Worm (Caenorhabditis elegans) whole organism, L2 larva: ENCODE measurements around the gene C30E1.4.
"Not testable (repeated sequence)": the region's sequence is repeated elsewhere in the genome, so short reads cannot be mapped to it uniquely, and the experiment has no call there.

Source experiments
- C34F6.9 ChIP-seq: fragments of 150-350 bp; optimal IDR thresholded peaks from 2 replicates; lab custom pipeline; 2014; ENCODE audit warnings: missing biosample characterization, missing genetic modification characterization
- F13H6.1 ChIP-seq: sonication (generic microtip); optimal IDR thresholded peaks from 2 replicates; lab custom pipeline; 2016; ENCODE audit warnings: missing genetic modification characterization, missing compliant biosample characterization
- R02D3.7 ChIP-seq: fragments of 150-350 bp; optimal IDR thresholded peaks from 2 replicates; lab custom pipeline; 2014; ENCODE audit warnings: missing biosample characterization, missing genetic modification characterization
- Y55F3AM.14 ChIP-seq: fragments of 200-800 bp; sonication (Bioruptor generic); optimal IDR thresholded peaks from 2 replicates; lab custom pipeline; 2018; ENCODE audit warnings: mild to moderate bottlenecking, missing genetic modification characterization, missing compliant biosample characterization
- alr-1 ChIP-seq: fragments of 150-350 bp; optimal IDR thresholded peaks from 2 replicates; lab custom pipeline; 2014; ENCODE audit warnings: missing biosample characterization, missing genetic modification characterization
- ama-1 ChIP-seq: fragments of 150-350 bp; optimal IDR thresholded peaks from 2 replicates; lab custom pipeline; 2018; ENCODE audit warnings: inconsistent platforms
- blmp-1 ChIP-seq: sonication (generic microtip); optimal IDR thresholded peaks from 2 replicates; lab custom pipeline; 2017; ENCODE audit warnings: missing genetic modification characterization, mild to moderate bottlenecking, missing compliant biosample characterization, antibody characterized with exemption, moderate library complexity; ENCODE audit not compliant: insufficient read depth
- ceh-16 ChIP-seq: fragments of 150-350 bp; optimal IDR thresholded peaks from 2 replicates; lab custom pipeline; 2014; ENCODE audit warnings: missing biosample characterization, missing genetic modification characterization
- ceh-82 ChIP-seq: fragments of 150-350 bp; optimal IDR thresholded peaks from 2 replicates; lab custom pipeline; 2014; ENCODE audit warnings: missing biosample characterization, missing genetic modification characterization
- crh-2 ChIP-seq: sonication (generic microtip); optimal IDR thresholded peaks from 2 replicates; lab custom pipeline; 2017; ENCODE audit warnings: missing biosample characterization, missing genetic modification characterization
- dmd-4 ChIP-seq: sonication (generic microtip); optimal IDR thresholded peaks from 2 replicates; lab custom pipeline; 2017; ENCODE audit warnings: missing biosample characterization, missing genetic modification characterization
- egl-27 ChIP-seq: sonication (generic microtip); optimal IDR thresholded peaks from 3 replicates; lab custom pipeline; 2017; ENCODE audit warnings: missing biosample characterization, missing genetic modification reagents, missing genetic modification characterization
- elt-1 ChIP-seq: fragments of 150-350 bp; optimal IDR thresholded peaks from 2 replicates; lab custom pipeline; 2014; ENCODE audit warnings: missing biosample characterization, missing genetic modification characterization
- fos-1 ChIP-seq: fragments of 150-350 bp; optimal IDR thresholded peaks from 2 replicates; lab custom pipeline; 2014; ENCODE audit warnings: missing biosample characterization, missing genetic modification characterization
- lin-11 ChIP-seq: fragments of 150-350 bp; sonication (generic microtip); optimal IDR thresholded peaks from 2 replicates; lab custom pipeline; 2014; ENCODE audit warnings: missing biosample characterization, missing genetic modification characterization, inconsistent platforms, mixed read lengths
- lin-13 ChIP-seq: fragments of 150-350 bp; optimal IDR thresholded peaks from 2 replicates; lab custom pipeline; 2014; ENCODE audit warnings: missing biosample characterization, missing genetic modification reagents, missing genetic modification characterization
- lsy-2 ChIP-seq, 2 experiments: fragments of 150-350 bp in 1 of 2; sonication (generic microtip) in 1 of 2; optimal IDR thresholded peaks; 2 replicates each; lab custom pipeline; 2014 to 2017; ENCODE audit warnings: missing biosample characterization in 2 of 2, missing genetic modification characterization in 2 of 2
- mbf-1 ChIP-seq: sonication (generic microtip); optimal IDR thresholded peaks from 2 replicates; lab custom pipeline; 2017; ENCODE audit warnings: missing biosample characterization, missing genetic modification characterization
- mdl-1 ChIP-seq, 2 experiments: fragments of 150-350 bp in 1 of 2; sonication (generic microtip) in 1 of 2; optimal IDR thresholded peaks; 2 replicates each; lab custom pipeline; 2017; ENCODE audit warnings: missing biosample characterization in 2 of 2, missing genetic modification characterization in 2 of 2
- nhr-129 ChIP-seq: fragments of 150-350 bp; optimal IDR thresholded peaks from 2 replicates; lab custom pipeline; 2014; ENCODE audit warnings: missing biosample characterization, missing genetic modification characterization
- nhr-21 ChIP-seq: fragments of 150-350 bp; optimal IDR thresholded peaks from 2 replicates; lab custom pipeline; 2014; ENCODE audit warnings: missing biosample characterization, missing genetic modification characterization
- nhr-23 ChIP-seq: fragments of 150-350 bp; optimal IDR thresholded peaks from 2 replicates; lab custom pipeline; 2014; ENCODE audit warnings: missing biosample characterization, missing genetic modification reagents, missing genetic modification characterization
- nhr-25 ChIP-seq: fragments of 150-350 bp; sonication (generic microtip); optimal IDR thresholded peaks from 3 replicates; lab custom pipeline; 2014; ENCODE audit warnings: missing biosample characterization, missing genetic modification characterization
- peb-1 ChIP-seq: fragments of 150-350 bp; optimal IDR thresholded peaks from 2 replicates; lab custom pipeline; 2014; ENCODE audit warnings: missing biosample characterization, missing genetic modification characterization
- sem-4 ChIP-seq: fragments of 150-350 bp; optimal IDR thresholded peaks from 2 replicates; lab custom pipeline; 2014; ENCODE audit warnings: missing biosample characterization, missing genetic modification reagents, missing genetic modification characterization
- skn-1 ChIP-seq: sonication (generic microtip); optimal IDR thresholded peaks from 2 replicates; lab custom pipeline; 2017; ENCODE audit warnings: missing biosample characterization, missing genetic modification characterization
- sma-3 ChIP-seq: sonication (generic microtip); optimal IDR thresholded peaks from 2 replicates; lab custom pipeline; 2016; ENCODE audit warnings: missing genetic modification reagents, missing genetic modification characterization, missing compliant biosample characterization
- sma-9 ChIP-seq, 2 experiments: fragments of 150-350 bp in 1 of 2; sonication (generic microtip) in 1 of 2; optimal IDR thresholded peaks; 2 replicates each; lab custom pipeline; 2014 to 2016; ENCODE audit warnings: missing genetic modification characterization in 2 of 2, mild to moderate bottlenecking in 1 of 2, missing biosample characterization in 1 of 2, missing compliant biosample characterization in 1 of 2, missing genetic modification reagents in 1 of 2, moderate library complexity in 1 of 2
- snpc-4 ChIP-seq: fragments of 150-350 bp; optimal IDR thresholded peaks from 2 replicates; lab custom pipeline; 2014; ENCODE audit warnings: missing biosample characterization, missing genetic modification characterization
- unc-39 ChIP-seq: fragments of 150-350 bp; optimal IDR thresholded peaks from 2 replicates; lab custom pipeline; 2014; ENCODE audit warnings: missing biosample characterization, missing genetic modification characterization
- ztf-1 ChIP-seq: fragments of 200-800 bp; sonication (Bioruptor generic); conservative IDR thresholded peaks from 2 replicates; pipeline ENCODE4 v1.3.6; 2022; ENCODE audit warnings: missing genetic modification characterization, missing compliant biosample characterization
- ztf-4 ChIP-seq: fragments of 150-350 bp; optimal IDR thresholded peaks from 2 replicates; lab custom pipeline; 2014; ENCODE audit warnings: missing biosample characterization, missing genetic modification characterization

C30E1.4 gene

DNA sequence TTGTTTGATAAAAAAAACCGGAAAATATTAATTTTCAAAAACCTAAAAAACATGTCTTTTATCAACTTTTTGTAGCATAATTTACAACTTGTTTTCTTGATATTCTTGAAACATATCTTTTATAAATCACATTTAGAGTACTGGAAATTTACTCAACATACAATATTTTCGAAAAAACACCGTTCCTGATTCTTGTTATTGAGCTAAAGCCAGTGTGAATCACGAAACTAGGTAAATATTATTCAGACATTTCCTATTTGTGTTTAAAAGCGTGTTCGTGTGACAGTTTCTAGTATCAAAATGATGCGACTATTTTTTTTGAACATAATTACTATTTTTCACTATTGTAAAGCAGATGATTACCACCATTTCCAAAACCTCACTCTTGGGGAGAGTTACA is at the start of gene C30E1.4:
TSS of gene C30E1.4 (plus strand) at position 301 of the 400 bp plus-strand sequence.
- TF ChIP-seq ceh-16 (tag; lab: Kevin White, UChicago), result no peak
- TF ChIP-seq peb-1, result no peak
- TF ChIP-seq mbf-1 (tag; lab: Kevin White, UChicago), result no peak
- no peak for TF ChIP-seq crh-2 (tag; lab: Kevin White, UChicago)
- TF ChIP-seq ztf-4, result no peak
- no peak for TF ChIP-seq alr-1 (tag; lab: Kevin White, UChicago)
- TF ChIP-seq, all 48 proteins: peak for 0

DNA sequence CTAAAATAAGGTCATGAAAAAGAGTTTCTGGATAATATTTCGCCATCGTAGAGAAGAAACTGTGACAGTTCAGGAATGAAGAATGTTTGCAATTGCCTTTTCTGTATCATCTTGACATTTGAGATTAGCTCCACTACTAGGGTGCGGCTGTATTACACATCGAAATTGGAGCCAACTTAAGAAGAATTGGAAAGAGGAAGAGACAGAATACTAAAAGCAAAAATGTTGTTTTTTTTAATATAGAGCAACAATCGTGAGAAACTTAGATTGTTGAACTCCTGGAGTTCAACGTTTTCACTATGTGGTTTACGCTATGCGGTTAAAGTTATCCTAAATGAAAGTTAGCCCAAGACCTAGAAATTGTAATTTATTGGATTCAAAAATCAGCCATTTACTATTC is 43.3 kb upstream of the C30E1.4 start, which contains the start of gene acs-9:
TSS of gene acs-9 (minus strand) at position 101 of the 400 bp plus-strand sequence.
- TF ChIP-seq snpc-4 (tag; lab: Kevin White, UChicago), result no peak

DNA sequence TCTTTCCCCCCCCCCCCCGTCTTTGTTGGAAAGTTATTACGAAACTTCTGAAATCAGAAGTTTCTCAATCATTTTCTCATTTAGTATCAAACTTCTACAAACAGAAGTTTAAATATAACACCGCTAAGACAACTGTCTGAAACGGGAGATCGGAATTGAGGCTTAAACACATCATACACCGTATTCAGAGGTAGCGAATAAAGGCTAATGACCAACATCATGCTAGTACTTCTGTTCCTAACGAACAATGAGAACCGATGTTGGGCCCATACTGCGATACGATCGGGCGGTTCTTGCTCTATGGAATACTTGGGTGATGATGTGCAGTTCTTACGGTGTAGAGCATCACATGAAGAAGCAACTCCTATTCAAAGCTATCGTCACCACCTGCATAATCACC is 40.3 kb upstream of the C30E1.4 start, which contains the start of gene Y13C8A.1:
TSS of gene Y13C8A.1 (plus strand) at position 301 of the 400 bp plus-strand sequence.
- not testable (repeated sequence) for TF ChIP-seq ceh-82, skn-1, dmd-4 (tag; lab: Kevin White, UChicago)

DNA sequence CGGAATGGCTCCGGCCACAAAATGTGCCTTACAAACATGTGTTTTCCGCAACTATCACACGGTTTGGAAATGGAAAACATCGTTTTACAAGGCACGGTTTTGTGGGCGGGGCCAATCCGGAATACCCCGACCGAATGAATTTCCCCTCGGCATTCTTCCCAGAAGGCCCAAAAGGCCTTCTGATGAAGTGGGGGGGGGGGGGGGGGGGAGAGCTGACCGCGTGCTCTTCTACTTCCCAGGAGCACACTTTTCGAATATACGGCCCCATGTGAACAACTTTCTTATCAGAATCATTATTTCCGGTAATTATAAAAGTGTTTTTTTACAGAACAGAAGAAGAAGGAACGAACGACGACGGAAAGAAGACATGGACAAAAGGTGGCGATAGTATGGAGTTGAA is 39.7 kb upstream of the C30E1.4 start:
- no peak for TF ChIP-seq lin-11 (tag; lab: Kevin White, UChicago)

DNA sequence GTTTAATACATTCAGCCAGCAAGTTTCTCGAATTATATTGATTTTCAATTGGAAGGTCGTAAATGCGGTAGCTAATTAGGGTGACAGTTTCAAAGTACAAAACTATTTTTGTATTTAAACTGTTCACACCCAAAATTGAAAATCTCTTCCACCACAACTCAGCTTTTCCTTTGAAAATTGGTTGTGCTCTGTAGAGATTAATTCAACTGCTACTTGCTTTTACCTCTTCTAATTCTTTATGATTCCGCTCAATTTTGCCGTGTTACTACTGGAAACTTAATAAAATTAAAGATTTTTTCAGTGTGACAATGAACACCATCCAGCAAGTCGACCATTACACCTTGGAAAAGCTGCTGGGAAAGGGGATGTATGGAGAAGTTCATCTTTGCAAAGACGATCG is 32.1 kb upstream of the C30E1.4 start, which contains the start of gene F39F10.3:
TSS of gene F39F10.3 (plus strand) at position 301 of the 400 bp plus-strand sequence.
- TF ChIP-seq nhr-21 (tag; lab: Kevin White, UChicago) (no peak), dmd-4 (tag; lab: Kevin White, UChicago) (no peak), ama-1 (no peak), ceh-16 (tag; lab: Kevin White, UChicago) (no peak), egl-27 (tag; lab: Kevin White, UChicago) (no peak), ztf-1 (GFP tag; lab: Robert Waterston, UW) (no peak), elt-1 (tag; lab: Kevin White, UChicago) (no peak), C34F6.9 (tag; lab: Kevin White, UChicago) (no peak), lsy-2 (tag; optimal IDR thresholded peaks at IDR 0.05; lab: Kevin White, UChicago) (no peak)

DNA sequence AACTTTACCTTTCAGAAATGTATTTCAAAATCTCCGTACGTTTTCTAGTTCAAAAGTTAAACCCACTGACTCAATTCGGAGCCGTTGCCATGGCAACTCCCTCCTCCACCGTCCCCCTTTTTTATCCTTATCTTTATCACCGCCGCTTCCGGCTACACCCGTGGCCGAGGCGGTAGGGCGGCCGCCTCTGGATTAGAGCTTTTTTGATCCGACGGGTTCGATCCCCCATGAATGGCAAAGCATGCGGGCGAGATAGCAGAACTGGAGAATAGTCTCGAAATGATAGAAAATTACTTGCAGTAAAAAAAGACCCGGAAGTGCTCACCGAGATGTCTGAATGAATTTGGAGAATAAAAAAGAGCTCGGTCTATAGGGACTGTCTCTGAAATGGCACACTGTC is 30.0 kb upstream of the C30E1.4 start:
- no peak for TF ChIP-seq R02D3.7 (tag; lab: Kevin White, UChicago)
- TF ChIP-seq lin-13 (GFP tag; lab: Kevin White, UChicago), result no peak
- TF ChIP-seq crh-2 (tag; lab: Kevin White, UChicago), result no peak
- no peak for TF ChIP-seq nhr-23
- TF ChIP-seq egl-27 (tag; lab: Kevin White, UChicago), result no peak
- no peak for TF ChIP-seq unc-39 (tag; lab: Kevin White, UChicago)
- no peak for TF ChIP-seq sem-4 (tag; lab: Kevin White, UChicago)
- TF ChIP-seq ama-1, result no peak
- no peak for TF ChIP-seq lsy-2 (tag; optimal IDR thresholded peaks at IDR 0.05; lab: Kevin White, UChicago)
- TF ChIP-seq F13H6.1, result no peak
- TF ChIP-seq nhr-25 (tag; lab: Kevin White, UChicago), result no peak
- no peak for TF ChIP-seq fos-1 (tag; lab: Kevin White, UChicago)
- TF ChIP-seq elt-1 (tag; lab: Kevin White, UChicago), result no peak
- no peak for TF ChIP-seq skn-1 (tag; lab: Kevin White, UChicago)
- no peak for TF ChIP-seq Y55F3AM.14 (GFP tag; lab: Kevin White, UChicago)
- no peak for TF ChIP-seq peb-1
- no peak for TF ChIP-seq ztf-4
- TF ChIP-seq, all 48 proteins: peak for 0

DNA sequence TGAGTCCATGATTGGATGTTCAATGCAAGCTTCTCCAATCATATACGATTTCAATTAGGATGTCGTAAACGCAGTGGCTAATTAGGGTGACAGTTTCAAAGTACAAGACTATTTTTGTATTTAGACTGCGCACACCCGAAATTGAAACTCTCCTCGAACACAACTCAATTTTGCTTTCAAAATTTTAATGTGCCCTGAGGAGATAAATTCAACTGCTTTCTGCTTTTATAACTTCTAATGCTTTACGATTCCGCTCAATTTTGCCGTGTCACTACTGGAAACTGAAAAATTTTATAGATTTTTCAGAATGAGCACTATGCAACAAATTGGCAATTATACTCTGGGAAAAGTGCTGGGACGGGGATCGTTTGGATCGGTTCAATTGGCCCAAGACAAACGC is 29.2 kb upstream of the C30E1.4 start, which contains the start of gene F39F10.2:
TSS of gene F39F10.2 (plus strand) at position 301 of the 400 bp plus-strand sequence.
- no peak for TF ChIP-seq snpc-4 (tag; lab: Kevin White, UChicago)

DNA sequence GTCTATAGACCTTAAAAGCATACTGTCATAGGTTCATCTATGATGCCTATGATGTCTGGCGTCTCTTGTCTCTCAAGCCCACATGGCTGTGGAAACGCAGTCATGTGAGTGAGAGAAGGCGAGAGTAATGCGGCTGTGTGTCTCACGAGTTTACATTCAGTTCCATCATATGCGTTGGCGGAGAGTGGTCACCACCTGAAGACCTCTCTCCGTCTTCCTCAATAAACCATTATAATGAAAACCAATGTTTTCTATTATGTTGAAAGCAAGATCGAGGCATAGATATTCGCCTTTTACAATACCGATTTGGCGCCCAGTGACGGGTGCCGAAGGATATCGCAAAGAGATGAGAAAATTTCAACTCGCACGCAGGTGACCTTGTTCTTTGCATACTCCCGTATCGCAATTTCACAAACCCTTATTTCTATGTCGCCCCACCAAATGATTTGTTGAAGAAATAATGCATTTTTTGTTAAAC is 21.8 kb upstream of the C30E1.4 start:
- TF ChIP-seq sma-3 (peak; percentile 51), fos-1 (tag; lab: Kevin White, UChicago) (peak; percentile 19), C34F6.9 (tag; lab: Kevin White, UChicago) (peak; percentile 43), nhr-21 (tag; lab: Kevin White, UChicago) (peak; percentile 65), mdl-1 (tag; optimal IDR thresholded peaks at IDR 0.05; lab: Kevin White, UChicago) (peak in 1 of 2 experiments; percentile 36), sma-9 (GFP tag; optimal IDR thresholded peaks at IDR 0.05; lab: Kevin White, UChicago) (peak; percentile 72), F13H6.1 (peak; percentile 34), nhr-129 (tag; lab: Kevin White, UChicago) (peak; percentile 85), nhr-25 (tag; lab: Kevin White, UChicago) (peak; percentile 85), blmp-1 (tag; lab: Kevin White, UChicago) (peak; percentile 42)
- TF ChIP-seq sma-9 (tag; optimal IDR thresholded peaks at IDR 0.05; lab: Kevin White, UChicago), result not testable (repeated sequence)
